Worm (Caenorhabditis elegans): Measurements from ENCODE around the gene nep-22.

DNA sequence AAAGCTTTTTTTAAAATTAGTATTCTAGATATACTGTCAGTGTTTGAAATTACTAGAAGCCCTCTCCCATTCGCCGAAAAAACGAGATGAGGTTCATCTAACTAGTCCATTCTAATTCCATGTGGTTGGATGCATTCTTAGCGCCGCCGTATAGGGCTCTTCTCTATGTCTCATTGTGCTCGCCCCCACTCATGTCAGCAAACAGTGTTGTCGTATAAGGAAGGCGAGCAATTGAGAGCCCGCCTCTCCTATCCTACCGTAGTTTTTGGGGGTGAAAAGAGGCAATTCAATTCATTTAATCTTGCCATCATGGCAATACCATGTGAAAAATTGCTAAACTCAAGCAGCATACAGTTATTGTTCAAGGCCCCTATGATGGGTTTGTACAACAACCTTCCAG lies 14.3 kb downstream of the nep-22 start, which contains the start of gene F47E1.20:
- TF ChIP-seq nhr-11 (tag; optimal IDR thresholded peaks at IDR 0.05) (no peak), zag-1 (tag; optimal IDR thresholded peaks at IDR 0.05) (no peak), F49E8.2 (tag; optimal IDR thresholded peaks at IDR 0.05; ENCODE audit: borderline replicate concordance) (no peak), unc-62 (GFP tag; optimal IDR thresholded peaks at IDR 0.05 in 1 of 2) (no peak), unc-62 (tag; optimal IDR thresholded peaks at IDR 0.05) (no peak), nhr-237 (tag; optimal IDR thresholded peaks at IDR 0.05) (no peak), lin-39 (tag; optimal IDR thresholded peaks at IDR 0.05) (no peak), hlh-30 (tag; optimal IDR thresholded peaks at IDR 0.05; ENCODE audit: insufficient read depth) (no peak), tra-1 (GFP tag; IDR thresholded peaks at IDR 0.05) (no peak), unc-130 (GFP tag; optimal IDR thresholded peaks at IDR 0.05) (no peak), F37D6.2 (tag; optimal IDR thresholded peaks at IDR 0.05) (no peak), daf-19 (GFP tag; conservative IDR thresholded peaks at IDR 0.05) (no peak)

Measured in whole organism, L4 larva.